Worm (Caenorhabditis elegans): ENCODE measurements around the gene K07E8.7.
A peak's percentile ranks its signal among the peaks of the same experiment; 100 is the strongest.

K07E8.7 gene

ce11 chrII:625926-626325 is 24.2 kb downstream of the K07E8.7 start (continued):
- no peak for TF ChIP-seq ceh-44 (GFP tag; IDR thresholded peaks at IDR 0.05)
- peak; percentile 34 for TF ChIP-seq rbr-2 (tag; optimal IDR thresholded peaks at IDR 0.05)
- TF ChIP-seq mxl-2 (GFP tag; conservative IDR thresholded peaks at IDR 0.05): no peak
- no peak for TF ChIP-seq mes-2 (tag; optimal IDR thresholded peaks at IDR 0.05; ENCODE audit: poor library complexity, severe bottlenecking)
- peak in 1 of 2 experiments; percentile 5 for TF ChIP-seq unc-62 (GFP tag; optimal IDR thresholded peaks at IDR 0.05 in 1 of 2)
- TF ChIP-seq unc-62 (tag; optimal IDR thresholded peaks at IDR 0.05): no peak
- no peak for TF ChIP-seq lin-29 (GFP tag; IDR thresholded peaks at IDR 0.05)

- TF ChIP-seq daf-12 (tag; optimal IDR thresholded peaks at IDR 0.05) (no peak), Y105C5A.15 (GFP tag; IDR thresholded peaks at IDR 0.05) (no peak), aha-1 (tag) (peak; percentile 55)
These were observed 25.7 kb downstream of the K07E8.7 start, which contains the start of gene T04B8.5 for ce11 chrII:624443-624842. Gene T04B8.5, minus strand, starts transcription at chrII:624543.

- peak; percentile 46 for TF ChIP-seq mes-2 (tag; optimal IDR thresholded peaks at IDR 0.05; ENCODE audit: poor library complexity, severe bottlenecking)
- peak; percentile 24 for TF ChIP-seq dve-1 (tag; optimal IDR thresholded peaks at IDR 0.05; ENCODE audit: insufficient read depth)
- TF ChIP-seq hlh-11 (tag; optimal IDR thresholded peaks at IDR 0.05): peak; percentile 29
- no peak for TF ChIP-seq ceh-82 (tag; optimal IDR thresholded peaks at IDR 0.05)
- no peak for TF ChIP-seq tra-1 (GFP tag; IDR thresholded peaks at IDR 0.05)
- no peak for TF ChIP-seq fos-1 (tag; optimal IDR thresholded peaks at IDR 0.05)
- TF ChIP-seq unc-62 (GFP tag; optimal IDR thresholded peaks at IDR 0.05 in 1 of 2): peak in 1 of 2 experiments; percentile 54
- no peak for TF ChIP-seq unc-62 (tag; optimal IDR thresholded peaks at IDR 0.05)
- no peak for TF ChIP-seq zip-2 (tag; optimal IDR thresholded peaks at IDR 0.05)
- no peak for TF ChIP-seq daf-8 (GFP tag; IDR thresholded peaks at IDR 0.05)
- no peak for TF ChIP-seq ctbp-1 (GFP tag; IDR thresholded peaks at IDR 0.05)
- TF ChIP-seq lsy-2 (tag; optimal IDR thresholded peaks at IDR 0.05): no peak
- TF ChIP-seq dmd-6 (GFP tag; IDR thresholded peaks at IDR 0.05): peak; percentile 47; the same call in 1 of the 2 replicates
- no peak for TF ChIP-seq zag-1 (tag; optimal IDR thresholded peaks at IDR 0.05)
- no peak for TF ChIP-seq ztf-7 (tag; optimal IDR thresholded peaks at IDR 0.05)
- TF ChIP-seq hmg-1.1 (GFP tag; IDR thresholded peaks at IDR 0.05): peak; percentile 65
- TF ChIP-seq egl-43 (GFP tag; IDR thresholded peaks at IDR 0.05): no peak
- TF ChIP-seq mep-1 (tag; optimal IDR thresholded peaks at IDR 0.05): peak; percentile 1
- no peak for TF ChIP-seq ceh-44 (GFP tag; IDR thresholded peaks at IDR 0.05)
- no peak for TF ChIP-seq D1046.2 (GFP tag; IDR thresholded peaks at IDR 0.05)
- TF ChIP-seq mdl-1 (tag; optimal IDR thresholded peaks at IDR 0.05): no peak
- no peak for TF ChIP-seq nhr-25 (tag; optimal IDR thresholded peaks at IDR 0.05; ENCODE audit: borderline replicate concordance, insufficient read depth)
- TF ChIP-seq ceh-20 (GFP tag; IDR thresholded peaks at IDR 0.05): no peak
- peak; percentile 12 for TF ChIP-seq hlh-30 (tag; optimal IDR thresholded peaks at IDR 0.05; ENCODE audit: insufficient read depth)
- no peak for TF ChIP-seq ces-1 (GFP tag; optimal IDR thresholded peaks at IDR 0.05)
- peak; percentile 27 for TF ChIP-seq nhr-28 (tag; optimal IDR thresholded peaks at IDR 0.05)
- TF ChIP-seq dmd-9 (GFP tag; IDR thresholded peaks at IDR 0.05): no peak
- no peak for TF ChIP-seq aha-1 (tag)
- no peak for TF ChIP-seq nhr-111 (GFP tag; optimal IDR thresholded peaks at IDR 0.05)
- TF ChIP-seq spr-3 (GFP tag; optimal IDR thresholded peaks at IDR 0.05): no peak
- TF ChIP-seq mxl-3 (GFP tag; optimal IDR thresholded peaks at IDR 0.05): no peak
- no peak for TF ChIP-seq aly-2 (tag; optimal IDR thresholded peaks at IDR 0.05)
- no peak for TF ChIP-seq ceh-28 (tag; optimal IDR thresholded peaks at IDR 0.05)
- no peak for TF ChIP-seq daf-16 (GFP tag; optimal IDR thresholded peaks at IDR 0.05)
- TF ChIP-seq daf-16 (tag; optimal IDR thresholded peaks at IDR 0.05): peak; percentile 39
- no peak for TF ChIP-seq ZK546.5 (tag; optimal IDR thresholded peaks at IDR 0.05)
- TF ChIP-seq T20F7.1 (GFP tag; optimal IDR thresholded peaks at IDR 0.05): no peak
These were observed 27.7 kb downstream of the K07E8.7 start for ce11 chrII:622478-622877.
